Worm (Caenorhabditis elegans) whole organism, L1 larva: ENCODE data around the gene tbx-34.

Experiments
- F16B12.6 ChIP-seq: fragments of 150-350 bp; optimal IDR thresholded peaks from 2 replicates; lab custom pipeline; 2014; ENCODE audit warnings: missing biosample characterization, missing genetic modification characterization
- Y116A8C.19 ChIP-seq: sonication (generic microtip); optimal IDR thresholded peaks from 2 replicates; lab custom pipeline; 2016; ENCODE audit warnings: missing compliant biosample characterization, missing genetic modification characterization, borderline replicate concordance
- aha-1 ChIP-seq: fragments of 150-350 bp; optimal IDR thresholded peaks from 2 replicates; lab custom pipeline; 2014; ENCODE audit warnings: missing biosample characterization, missing genetic modification characterization
- alr-1 ChIP-seq: fragments of 200-800 bp; sonication (Bioruptor generic); optimal IDR thresholded peaks from 2 replicates; lab custom pipeline; 2018; ENCODE audit warnings: borderline replicate concordance, mild to moderate bottlenecking, missing genetic modification characterization, missing compliant biosample characterization
- aly-2 ChIP-seq: fragments of 150-350 bp; optimal IDR thresholded peaks from 2 replicates; lab custom pipeline; 2014; ENCODE audit warnings: missing biosample characterization, missing genetic modification characterization
- blmp-1 ChIP-seq: fragments of 150-350 bp; optimal IDR thresholded peaks from 2 replicates; lab custom pipeline; 2014; ENCODE audit warnings: missing biosample characterization, missing genetic modification characterization
- ceh-63 ChIP-seq: fragments of 200-800 bp; sonication (Bioruptor generic); optimal IDR thresholded peaks from 2 replicates; lab custom pipeline; 2018; ENCODE audit warnings: mild to moderate bottlenecking, missing genetic modification characterization, missing compliant biosample characterization
- ceh-8 ChIP-seq: fragments of 200-800 bp; sonication (Bioruptor generic); optimal IDR thresholded peaks from 2 replicates; lab custom pipeline; 2018; ENCODE audit warnings: mild to moderate bottlenecking, missing genetic modification characterization, moderate library complexity, missing compliant biosample characterization
- ces-1 ChIP-seq: fragments of 150-350 bp; optimal IDR thresholded peaks from 2 replicates; lab custom pipeline; 2014; ENCODE audit warnings: missing biosample characterization, missing genetic modification reagents, missing genetic modification characterization
- dpl-1 ChIP-seq, 3 experiments: fragments of 150-350 bp in 2 of 3; sonication (generic microtip) in 1 of 3; optimal IDR thresholded peaks; 2 replicates each; lab custom pipeline; 2014 to 2017; ENCODE audit warnings: missing biosample characterization in 3 of 3, missing genetic modification characterization in 3 of 3, missing genetic modification reagents in 3 of 3
- efl-1 ChIP-seq, 4 experiments: fragments of 150-350 bp; optimal IDR thresholded peaks in 3 of 4; peaks in 1 of 4; 1 replicate in 1 of 4; 2 replicates in 3 of 4; lab custom pipeline; 2014; ENCODE audit warnings: missing biosample characterization in 2 of 4, missing genetic modification characterization in 2 of 4, missing genetic modification reagents in 2 of 4
- elt-3 ChIP-seq, 6 experiments: fragments of 150-350 bp in 1 of 6; sonication (generic microtip); optimal IDR thresholded peaks; 2 replicates each; lab custom pipeline; 2017 to 2018; ENCODE audit warnings: missing biosample characterization in 6 of 6, missing genetic modification characterization in 6 of 6, inconsistent platforms in 1 of 6
- ets-5 ChIP-seq: fragments of 200-800 bp; sonication (Bioruptor generic); IDR thresholded peaks from 2 replicates; pipeline ENCODE4 v1.3.6; 2022; ENCODE audit warnings: missing genetic modification characterization, missing compliant biosample characterization
- fkh-8 ChIP-seq: sonication (generic microtip); optimal IDR thresholded peaks from 2 replicates; lab custom pipeline; 2016; ENCODE audit warnings: mild to moderate bottlenecking, missing genetic modification characterization, missing compliant biosample characterization
- fos-1 ChIP-seq: fragments of 150-350 bp; optimal IDR thresholded peaks from 2 replicates; lab custom pipeline; 2014; ENCODE audit warnings: missing biosample characterization, missing genetic modification characterization
- hlh-4 ChIP-seq: sonication (generic microtip); optimal IDR thresholded peaks from 2 replicates; lab custom pipeline; 2016; ENCODE audit warnings: mild to moderate bottlenecking, missing genetic modification characterization, missing compliant biosample characterization
- hpl-2 ChIP-seq: fragments of 150-350 bp; optimal IDR thresholded peaks from 2 replicates; lab custom pipeline; 2014; ENCODE audit warnings: missing biosample characterization, missing genetic modification reagents, missing genetic modification characterization
- jun-1 ChIP-seq: fragments of 150-350 bp; optimal IDR thresholded peaks from 2 replicates; lab custom pipeline; 2014; ENCODE audit warnings: missing biosample characterization, missing genetic modification reagents, missing genetic modification characterization
- lin-35 ChIP-seq, 2 experiments: fragments of 150-350 bp; optimal IDR thresholded peaks; 2 replicates each; lab custom pipeline; 2014; ENCODE audit warnings: missing biosample characterization in 2 of 2, missing genetic modification characterization in 2 of 2, missing genetic modification reagents in 2 of 2
- lin-39 ChIP-seq: fragments of 150-350 bp; optimal IDR thresholded peaks from 2 replicates; lab custom pipeline; 2014; ENCODE audit warnings: missing biosample characterization, missing genetic modification reagents, missing genetic modification characterization
- lsy-2 ChIP-seq, 2 experiments: fragments of 150-350 bp; optimal IDR thresholded peaks; 2 replicates each; lab custom pipeline; 2014; ENCODE audit warnings: missing biosample characterization in 2 of 2, missing genetic modification characterization in 2 of 2
- mdl-1 ChIP-seq, 2 experiments: fragments of 150-350 bp; optimal IDR thresholded peaks; 2 replicates each; lab custom pipeline; 2014 to 2017; ENCODE audit warnings: missing biosample characterization in 2 of 2, missing genetic modification characterization in 2 of 2, inconsistent platforms in 1 of 2
- mep-1 ChIP-seq: fragments of 150-350 bp; optimal IDR thresholded peaks from 2 replicates; lab custom pipeline; 2014; ENCODE audit warnings: missing biosample characterization, missing genetic modification characterization
- nhr-11 ChIP-seq: fragments of 150-350 bp; optimal IDR thresholded peaks from 2 replicates; lab custom pipeline; 2014; ENCODE audit warnings: missing biosample characterization, missing genetic modification characterization
- nhr-12 ChIP-seq: sonication (generic microtip); optimal IDR thresholded peaks from 2 replicates; lab custom pipeline; 2017; ENCODE audit warnings: missing biosample characterization, missing genetic modification characterization
- nhr-20 ChIP-seq: sonication (generic microtip); optimal IDR thresholded peaks from 2 replicates; lab custom pipeline; 2016; ENCODE audit warnings: mild to moderate bottlenecking, missing genetic modification characterization, missing compliant biosample characterization
- nhr-47 ChIP-seq: sonication (generic microtip); optimal IDR thresholded peaks from 2 replicates; lab custom pipeline; 2016; ENCODE audit warnings: mild to moderate bottlenecking, missing genetic modification characterization, moderate library complexity, missing compliant biosample characterization
- nhr-71 ChIP-seq: sonication (generic microtip); optimal IDR thresholded peaks from 2 replicates; lab custom pipeline; 2016; ENCODE audit warnings: mild to moderate bottlenecking, missing genetic modification characterization, moderate library complexity, missing compliant biosample characterization
- nhr-77 ChIP-seq: fragments of 150-350 bp; optimal IDR thresholded peaks from 2 replicates; lab custom pipeline; 2014; ENCODE audit warnings: missing biosample characterization, missing genetic modification characterization
- nhr-90 ChIP-seq: sonication (generic microtip); optimal IDR thresholded peaks from 2 replicates; lab custom pipeline; 2016; ENCODE audit warnings: mild to moderate bottlenecking, missing genetic modification characterization, missing compliant biosample characterization; ENCODE audit not compliant: poor library complexity
- rnt-1 ChIP-seq: sonication (generic microtip); optimal IDR thresholded peaks from 2 replicates; lab custom pipeline; 2016; ENCODE audit warnings: mild to moderate bottlenecking, missing genetic modification characterization, moderate library complexity, missing compliant biosample characterization
- snpc-4 ChIP-seq: fragments of 150-350 bp; optimal IDR thresholded peaks from 2 replicates; lab custom pipeline; 2014; ENCODE audit warnings: missing biosample characterization, missing genetic modification characterization
- snu-23 ChIP-seq: sonication (generic microtip); optimal IDR thresholded peaks from 2 replicates; lab custom pipeline; 2016; ENCODE audit warnings: missing genetic modification characterization, missing compliant biosample characterization
- sox-4 ChIP-seq: sonication (generic microtip); optimal IDR thresholded peaks from 2 replicates; lab custom pipeline; 2016; ENCODE audit warnings: missing genetic modification characterization, missing compliant biosample characterization
- sptf-1 ChIP-seq: fragments of 150-350 bp; optimal IDR thresholded peaks from 2 replicates; lab custom pipeline; 2014; ENCODE audit warnings: missing biosample characterization, missing genetic modification characterization
- tbx-2 ChIP-seq: sonication (generic microtip); optimal IDR thresholded peaks from 2 replicates; lab custom pipeline; 2016; ENCODE audit warnings: missing genetic modification characterization, missing compliant biosample characterization
- tlp-1 ChIP-seq: fragments of 150-350 bp; optimal IDR thresholded peaks from 2 replicates; lab custom pipeline; 2014; ENCODE audit warnings: missing biosample characterization, missing genetic modification characterization
- xbp-1 ChIP-seq: sonication (generic microtip); optimal IDR thresholded peaks from 2 replicates; lab custom pipeline; 2016; ENCODE audit warnings: missing genetic modification characterization, missing compliant biosample characterization
- ztf-11 ChIP-seq, 2 experiments: sonication (generic microtip); optimal IDR thresholded peaks; 2 replicates each; lab custom pipeline; 2016 to 2017; ENCODE audit warnings: missing genetic modification characterization in 2 of 2, missing biosample characterization in 1 of 2, missing compliant biosample characterization in 1 of 2
- ztf-4 ChIP-seq: fragments of 150-350 bp; optimal IDR thresholded peaks from 2 replicates; lab custom pipeline; 2014; ENCODE audit warnings: missing biosample characterization, missing genetic modification characterization

The tbx-34 gene

ce11 chrIII:11255072-11255471 lies 37.0 kb upstream of the tbx-34 start (continued):
- TF ChIP-seq lin-35 (GFP tag; optimal IDR thresholded peaks at IDR 0.05; lab: Kevin White, UChicago) (peak in 1 of 2 experiments; percentile 35), ceh-8 (GFP tag; lab: Kevin White, UChicago) (no peak), hpl-2 (GFP tag; lab: Kevin White, UChicago) (no peak), dpl-1 (GFP tag; optimal IDR thresholded peaks at IDR 0.05; lab: Kevin White, UChicago) (no peak), rnt-1 (no peak), nhr-11 (tag; lab: Kevin White, UChicago) (no peak), nhr-71 (tag; lab: Kevin White, UChicago) (peak; percentile 56), elt-3 (tag; optimal IDR thresholded peaks at IDR 0.05; lab: Kevin White, UChicago) (peak in 3 of 6 experiments; percentile 6 to 51 (median 50)), nhr-77 (tag; lab: Kevin White, UChicago) (no peak), nhr-20 (tag; lab: Kevin White, UChicago) (peak; percentile 73), jun-1 (tag; lab: Kevin White, UChicago) (no peak)

ce11 chrIII:11251718-11252441 lies 33.8 kb upstream of the tbx-34 start, which contains the start of gene Y47D3A.32:
Y47D3A.32 (plus strand) TSS chrIII:11252391.
- TF ChIP-seq nhr-90 (tag; lab: Kevin White, UChicago) (no peak), nhr-71 (tag; lab: Kevin White, UChicago) (peak; percentile 6), aly-2 (tag; lab: Kevin White, UChicago) (peak; percentile 20), blmp-1 (tag; lab: Kevin White, UChicago) (no peak), lsy-2 (tag; optimal IDR thresholded peaks at IDR 0.05; lab: Kevin White, UChicago) (peak in 1 of 2 experiments; percentile 14)

ce11 chrIII:11248897-11249296 lies 30.8 kb upstream of the tbx-34 start:
- TF ChIP-seq aha-1 (tag; lab: Kevin White, UChicago) (no peak), mdl-1 (tag; optimal IDR thresholded peaks at IDR 0.05; lab: Kevin White, UChicago) (no peak), lin-39 (no peak), sptf-1 (tag; lab: Kevin White, UChicago) (no peak), ztf-11 (tag; optimal IDR thresholded peaks at IDR 0.05; lab: Kevin White, UChicago) (no peak), ces-1 (GFP tag; lab: Kevin White, UChicago) (no peak)

ce11 chrIII:11246588-11246987 lies 28.5 kb upstream of the tbx-34 start:
- no peak for TF ChIP-seq nhr-47
- no peak for TF ChIP-seq F16B12.6 (tag; lab: Kevin White, UChicago)
- TF ChIP-seq Y116A8C.19 (tag; lab: Kevin White, UChicago), result no peak
- TF ChIP-seq mep-1 (tag; lab: Kevin White, UChicago), result no peak
- TF ChIP-seq xbp-1, result no peak
- TF ChIP-seq alr-1 (tag; lab: Kevin White, UChicago), result no peak
- no peak for TF ChIP-seq sox-4 (tag; lab: Kevin White, UChicago)

ce11 chrIII:11244820-11245219 lies 26.8 kb upstream of the tbx-34 start, which contains the start of gene rsks-1:
rsks-1 (plus strand) TSS chrIII:11245120.
- no peak for TF ChIP-seq ceh-63 (GFP tag; lab: Kevin White, UChicago)
- TF ChIP-seq efl-1 (optimal IDR thresholded peaks at IDR 0.05; lab: Kevin White, UChicago), result no peak
- no peak for TF ChIP-seq efl-1 (GFP tag; optimal IDR thresholded peaks at IDR 0.05 in 1 of 2; lab: Kevin White, UChicago)
- no peak for TF ChIP-seq fos-1 (tag; lab: Kevin White, UChicago)
- no peak for TF ChIP-seq tlp-1 (tag; lab: Kevin White, UChicago)
- TF ChIP-seq ztf-4, result no peak
- no peak for TF ChIP-seq snu-23 (GFP tag; lab: Kevin White, UChicago)
- no peak for TF ChIP-seq blmp-1 (tag; lab: Kevin White, UChicago)
- TF ChIP-seq nhr-71 (tag; lab: Kevin White, UChicago), result no peak
- no peak for TF ChIP-seq hlh-4 (tag; lab: Kevin White, UChicago)
- no peak for TF ChIP-seq nhr-20 (tag; lab: Kevin White, UChicago)
- no peak for TF ChIP-seq ets-5 (GFP tag; lab: Robert Waterston, UW)
- TF ChIP-seq rnt-1, result no peak
- TF ChIP-seq nhr-12 (tag; lab: Kevin White, UChicago), result no peak
- TF ChIP-seq snpc-4 (tag; lab: Kevin White, UChicago), result no peak
- no peak for TF ChIP-seq tbx-2 (tag; lab: Kevin White, UChicago)
- TF ChIP-seq jun-1 (tag; lab: Kevin White, UChicago), result no peak
- TF ChIP-seq fkh-8 (tag; lab: Kevin White, UChicago), result no peak
- no peak for TF ChIP-seq aly-2 (tag; lab: Kevin White, UChicago)
- TF ChIP-seq, all 84 proteins: peak for 0
